Fruit fly (Drosophila melanogaster): ENCODE data around the gene CG18547.

The CG18547 gene

DNA sequence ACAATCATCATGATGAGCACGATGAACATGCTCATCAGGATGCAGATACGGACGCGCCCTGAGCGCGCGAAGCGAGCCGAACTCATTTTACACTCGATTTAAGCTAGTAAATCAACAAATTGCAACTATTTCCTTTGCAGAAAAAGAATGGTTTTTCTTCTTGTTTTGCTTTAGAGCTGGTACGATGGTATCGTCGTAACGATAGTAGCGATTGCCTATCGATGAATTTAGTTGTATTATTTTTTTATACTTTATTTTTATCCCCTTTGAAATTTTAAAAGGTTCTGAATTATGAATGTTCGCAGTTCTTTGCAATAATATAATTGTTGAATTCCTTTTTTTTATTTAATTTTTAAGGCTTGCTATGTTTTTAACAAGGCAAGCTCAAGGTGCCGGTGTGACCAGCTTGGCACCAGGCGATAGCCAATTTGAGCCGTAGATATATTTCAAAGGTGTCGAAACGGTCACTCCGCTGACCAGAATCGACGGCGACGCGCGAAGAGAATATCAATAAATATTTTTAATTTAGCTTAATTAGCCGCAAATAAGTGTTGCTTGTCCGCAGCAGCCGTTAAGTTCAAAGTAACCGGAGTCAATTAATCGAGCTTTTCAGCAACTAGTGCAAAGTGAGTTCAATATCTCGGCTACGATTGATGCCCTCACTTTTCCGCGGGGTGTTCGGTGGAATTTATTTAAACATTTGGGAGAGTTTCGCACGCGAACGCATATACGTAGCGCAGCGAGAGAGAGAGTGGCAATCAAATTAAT is 12.7 kb downstream of the CG18547 start, which contains the start of the genes CG12213 and GC1:
Gene CG12213, minus strand, starts transcription at position 430 of the 768 bp plus-strand sequence.
Gene GC1, plus strand, starts transcription at position 447 of the 768 bp plus-strand sequence.
- TF ChIP-seq Doc3 (GFP tag; IDR thresholded peaks at IDR 0.05; ENCODE audit: partially characterized antibody) (peak; percentile 99), btn (GFP tag; optimal IDR thresholded peaks at IDR 0.05) (no peak), mirr (GFP tag; optimal IDR thresholded peaks at IDR 0.05) (no peak), B-H1 (GFP tag; IDR thresholded peaks at IDR 0.05) (no peak), CG12104 (GFP tag; optimal IDR thresholded peaks at IDR 0.05) (peak; percentile 13), eve (GFP tag; optimal IDR thresholded peaks at IDR 0.05) (no peak), CoRest (tag; optimal IDR thresholded peaks at IDR 0.05) (peak; percentile 63), CG9876 (GFP tag; optimal IDR thresholded peaks at IDR 0.05) (no peak), CG6175 (GFP tag; IDR thresholded peaks at IDR 0.05) (no peak), Scr (GFP tag; IDR thresholded peaks at IDR 0.05; ENCODE audit: partially characterized antibody) (peak; percentile 99), CG5953 (GFP tag; IDR thresholded peaks at IDR 0.05) (no peak), jigr1 (GFP tag; IDR thresholded peaks at IDR 0.05) (peak; percentile 89; the same call in 1 of the 3 replicates), CG18011 (GFP tag; optimal IDR thresholded peaks at IDR 0.05) (no peak), onecut (GFP tag; IDR thresholded peaks at IDR 0.05) (no peak), toy (GFP tag; IDR thresholded peaks at IDR 0.05) (no peak), bbx (GFP tag; IDR thresholded peaks at IDR 0.05; ENCODE audit: partially characterized antibody) (peak; percentile 96), HLH54F (GFP tag; optimal IDR thresholded peaks at IDR 0.05) (peak; percentile 16), CG4360 (GFP tag; IDR thresholded peaks at IDR 0.05) (no peak), Drgx (GFP tag; IDR thresholded peaks at IDR 0.05) (no peak), CG6272 (GFP tag; IDR thresholded peaks at IDR 0.05) (no peak), ato (GFP tag; IDR thresholded peaks at IDR 0.05; ENCODE audit: partially characterized antibody) (peak; percentile 93), chinmo (GFP tag; IDR thresholded peaks at IDR 0.05; ENCODE audit: partially characterized antibody) (peak; percentile 97), MTF-1 (GFP tag; optimal IDR thresholded peaks at IDR 0.05; ENCODE audit: borderline replicate concordance) (no peak), CG17612 (GFP tag; IDR thresholded peaks at IDR 0.05) (no peak), Deaf1 (tag; optimal IDR thresholded peaks at IDR 0.05) (peak; percentile 9), CG17328 (GFP tag; IDR thresholded peaks at IDR 0.05) (no peak), CG7372 (GFP tag; IDR thresholded peaks at IDR 0.05) (no peak), Hr39 (optimal IDR thresholded peaks at IDR 0.05) (no peak), Lim3 (GFP tag; IDR thresholded peaks at IDR 0.05) (no peak), CG43689 (GFP tag; IDR thresholded peaks at IDR 0.05) (no peak), CG3281 (GFP tag; optimal IDR thresholded peaks at IDR 0.05) (no peak), Nf-YB (GFP tag; optimal IDR thresholded peaks at IDR 0.05) (peak; percentile 39), CG11504 (tag; optimal IDR thresholded peaks at IDR 0.05) (peak; percentile 56), Poxn (GFP tag; IDR thresholded peaks at IDR 0.05) (no peak), CG8359 (GFP tag; optimal IDR thresholded peaks at IDR 0.05; ENCODE audit: borderline replicate concordance) (no peak), CG9437 (GFP tag; optimal IDR thresholded peaks at IDR 0.05) (no peak), CG31388 (GFP tag; optimal IDR thresholded peaks at IDR 0.05) (no peak), Dp (GFP tag; optimal IDR thresholded peaks at IDR 0.05) (peak; percentile 76), so (GFP tag; IDR thresholded peaks at IDR 0.05) (no peak), gcm (GFP tag; optimal IDR thresholded peaks at IDR 0.05) (no peak), Gsc (GFP tag; IDR thresholded peaks at IDR 0.05) (no peak), CG9932 (GFP tag; IDR thresholded peaks at IDR 0.05) (peak; percentile 73; the same call in 1 of the 2 replicates), Hey (tag; optimal IDR thresholded peaks at IDR 0.05) (no peak), CG7556 (GFP tag; optimal IDR thresholded peaks at IDR 0.05) (no peak), zen2 (GFP tag; IDR thresholded peaks at IDR 0.05; ENCODE audit: partially characterized antibody) (peak; percentile 95), CG2678 (tag; optimal IDR thresholded peaks at IDR 0.05) (peak; percentile 11), CG33557 (GFP tag; optimal IDR thresholded peaks at IDR 0.05) (no peak), ase (GFP tag; IDR thresholded peaks at IDR 0.05) (no peak), tio (GFP tag; optimal IDR thresholded peaks at IDR 0.05) (no peak), CG10565 (GFP tag; optimal IDR thresholded peaks at IDR 0.05) (no peak)
